Fruit fly (Drosophila melanogaster) whole organism, wandering third instar larva: ENCODE results near the gene mon2.

Experiments
- CG9705 ChIP-seq: fragments of 200-800 bp; sonication (Bioruptor generic); optimal IDR thresholded peaks from 2 replicates; lab custom pipeline; 2018; ENCODE audit warnings: missing biosample characterization, mild to moderate bottlenecking, missing genetic modification characterization
- CrebA ChIP-seq: fragments of 200-800 bp; sonication (Bioruptor generic); optimal IDR thresholded peaks from 2 replicates; lab custom pipeline; 2016; ENCODE audit warnings: missing biosample characterization, mild to moderate bottlenecking, missing genetic modification characterization, borderline replicate concordance
- Dfd ChIP-seq: fragments of >200 bp; optimal IDR thresholded peaks from 2 replicates; lab custom pipeline; 2017; ENCODE audit warnings: missing biosample characterization, missing genetic modification characterization
- Dif ChIP-seq: fragments of 200-275, 200-300 bp; sonication (Bioruptor generic); optimal IDR thresholded peaks from 2 replicates; lab custom pipeline; 2018; ENCODE audit warnings: missing biosample characterization, missing genetic modification characterization; ENCODE audit not compliant: partially characterized antibody
- HLH106 ChIP-seq: fragments of 200-800 bp; optimal IDR thresholded peaks from 3 replicates; lab custom pipeline; 2019; ENCODE audit warnings: missing biosample characterization, mild to moderate bottlenecking, missing genetic modification characterization, moderate library complexity
- Hnf4 ChIP-seq: fragments of 200-800 bp; sonication (Bioruptor generic); optimal IDR thresholded peaks from 2 replicates; lab custom pipeline; 2016; ENCODE audit warnings: missing biosample characterization, mild to moderate bottlenecking, missing genetic modification characterization
- Hr78 ChIP-seq: fragments of >200 bp; optimal IDR thresholded peaks from 2 replicates; lab custom pipeline; 2017; ENCODE audit warnings: missing biosample characterization, missing genetic modification characterization
- Hr83 ChIP-seq: fragments of 200-300 bp; sonication (Bioruptor generic); optimal IDR thresholded peaks from 2 replicates; lab custom pipeline; 2016; ENCODE audit warnings: missing biosample characterization, mild to moderate bottlenecking, missing genetic modification characterization, moderate library complexity; ENCODE audit not compliant: poor library complexity, severe bottlenecking
- Jra ChIP-seq: sonication (Bioruptor generic); optimal IDR thresholded peaks from 2 replicates; lab custom pipeline; 2016; ENCODE audit warnings: missing biosample characterization, missing genetic modification characterization
- Mio ChIP-seq: sonication (Bioruptor generic); optimal IDR thresholded peaks from 2 replicates; lab custom pipeline; 2016; ENCODE audit warnings: missing biosample characterization, missing genetic modification characterization
- Myc ChIP-seq: fragments of >200 bp; optimal IDR thresholded peaks from 2 replicates; lab custom pipeline; 2017
- N ChIP-seq: fragments of >200 bp; optimal IDR thresholded peaks from 2 replicates; lab custom pipeline; 2018; ENCODE audit warnings: missing biosample characterization, missing external identifiers, missing genetic modification characterization
- OdsH ChIP-seq: fragments of 200-800 bp; sonication (Bioruptor generic); optimal IDR thresholded peaks from 2 replicates; lab custom pipeline; 2016; ENCODE audit warnings: missing biosample characterization, mild to moderate bottlenecking, missing genetic modification characterization
- Rel ChIP-seq, 2 experiments: fragments of 200-800 bp; sonication (Bioruptor generic) in 1 of 2; optimal IDR thresholded peaks; 2 replicates in 1 of 2; 3 replicates in 1 of 2; lab custom pipeline; 2016 to 2019; ENCODE audit warnings: mild to moderate bottlenecking in 2 of 2, missing biosample characterization in 2 of 2, missing genetic modification characterization in 2 of 2, moderate library complexity in 1 of 2
- Sp1 ChIP-seq: fragments of 200-800 bp; sonication (Bioruptor generic); optimal IDR thresholded peaks from 3 replicates; lab custom pipeline; 2019; ENCODE audit warnings: missing biosample characterization, mild to moderate bottlenecking, missing genetic modification characterization, moderate library complexity
- Vsx2 ChIP-seq: fragments of 200-300, 225-300 bp; sonication (Bioruptor generic); optimal IDR thresholded peaks from 2 replicates; lab custom pipeline; 2018; ENCODE audit warnings: missing biosample characterization, missing genetic modification characterization; ENCODE audit not compliant: partially characterized antibody
- br ChIP-seq: fragments of 200-800 bp; sonication (Bioruptor generic); optimal IDR thresholded peaks from 2 replicates; lab custom pipeline; 2016; ENCODE audit warnings: missing biosample characterization, missing genetic modification characterization
- brk ChIP-seq: fragments of 200-800 bp; sonication (Bioruptor generic); optimal IDR thresholded peaks from 2 replicates; lab custom pipeline; 2016; ENCODE audit warnings: missing biosample characterization, mild to moderate bottlenecking, missing genetic modification characterization
- dl ChIP-seq, 2 experiments: fragments of 175-275, 200-275 bp in 1 of 2; fragments of 200-275 bp in 1 of 2; sonication (Bioruptor generic); optimal IDR thresholded peaks; lab custom pipeline; 2018; ENCODE audit warnings: mild to moderate bottlenecking in 2 of 2, missing biosample characterization in 2 of 2, missing genetic modification characterization in 2 of 2, moderate library complexity in 2 of 2; ENCODE audit not compliant: partially characterized antibody in 2 of 2, insufficient read depth in 1 of 2
- dmrt93B ChIP-seq: fragments of 200-800 bp; sonication (Bioruptor generic); optimal IDR thresholded peaks from 2 replicates; lab custom pipeline; 2018; ENCODE audit warnings: missing biosample characterization, mild to moderate bottlenecking, missing genetic modification characterization
- dsf ChIP-seq: sonication (Bioruptor generic); optimal IDR thresholded peaks from 2 replicates; lab custom pipeline; 2016; ENCODE audit warnings: missing biosample characterization, missing genetic modification characterization, borderline replicate concordance
- ey ChIP-seq: fragments of 200-800 bp; sonication (Bioruptor generic); optimal IDR thresholded peaks from 2 replicates; lab custom pipeline; 2016; ENCODE audit warnings: missing biosample characterization, missing genetic modification characterization
- foxo ChIP-seq, 2 experiments: fragments of 200-800 bp; sonication (Bioruptor generic); optimal IDR thresholded peaks; 2 replicates in 1 of 2; 3 replicates in 1 of 2; lab custom pipeline; 2016 to 2017; ENCODE audit warnings: missing biosample characterization in 2 of 2, missing genetic modification characterization in 2 of 2
- fru ChIP-seq: fragments of 200-800 bp; sonication (Bioruptor generic); optimal IDR thresholded peaks from 3 replicates; lab custom pipeline; 2016; ENCODE audit warnings: missing biosample characterization, mild to moderate bottlenecking, missing genetic modification characterization
- h ChIP-seq: fragments of 200-800 bp; sonication (Bioruptor generic); optimal IDR thresholded peaks from 3 replicates; lab custom pipeline; 2016; ENCODE audit warnings: missing biosample characterization, mild to moderate bottlenecking, missing genetic modification characterization
- jim ChIP-seq: fragments of 175-275, 200-325 bp; sonication (Bioruptor generic); optimal IDR thresholded peaks from 2 replicates; lab custom pipeline; 2016; ENCODE audit warnings: missing biosample characterization, mild to moderate bottlenecking, missing genetic modification characterization
- lola ChIP-seq: fragments of >200 bp; optimal IDR thresholded peaks from 2 replicates; lab custom pipeline; 2017; ENCODE audit warnings: missing biosample characterization, missing genetic modification characterization
- pan ChIP-seq: fragments of >200 bp; optimal IDR thresholded peaks from 2 replicates; lab custom pipeline; 2017
- psq ChIP-seq: fragments of 200-800 bp; sonication (Bioruptor generic); optimal IDR thresholded peaks from 3 replicates; lab custom pipeline; 2017; ENCODE audit warnings: missing biosample characterization, mild to moderate bottlenecking, missing genetic modification characterization, moderate library complexity
- sage ChIP-seq: fragments of 200-800 bp; sonication (Bioruptor generic); optimal IDR thresholded peaks from 2 replicates; lab custom pipeline; 2016; ENCODE audit warnings: missing biosample characterization, mild to moderate bottlenecking, missing genetic modification characterization
- tai ChIP-seq: sonication (Bioruptor generic); optimal IDR thresholded peaks from 2 replicates; lab custom pipeline; 2016; ENCODE audit warnings: missing biosample characterization, missing genetic modification characterization
- woc ChIP-seq: sonication (Bioruptor generic); optimal IDR thresholded peaks from 2 replicates; lab custom pipeline; 2016; ENCODE audit warnings: missing biosample characterization, mild to moderate bottlenecking, missing genetic modification characterization

The mon2 gene

dm6 chr2L:8145067-8145808 lies 21.4 kb upstream of the mon2 start, which contains the start of the genes CG42763 and CG43394:
TSS of gene CG42763 (minus strand) at chr2L:8145107.
TSS of gene CG43394 (plus strand) at chr2L:8145758.
- TF ChIP-seq tai (peak; percentile 15), lola (GFP tag; lab: Kevin White, UChicago) (no peak), dl (GFP tag; optimal IDR thresholded peaks at IDR 0.05; lab: Kevin White, UChicago; ENCODE audit: insufficient read depth in 1 of 2, partially characterized antibody in 2 of 2) (no peak), woc (GFP tag; lab: Kevin White, UChicago) (peak; percentile 9), Myc (lab: Kevin White, UChicago) (no peak)
- TF ChIP-seq, all 38 proteins: peak for 2

dm6 chr2L:8143947-8144346 lies 20.1 kb upstream of the mon2 start, which contains the start of gene CG42762:
TSS of gene CG42762 (minus strand) at chr2L:8144047.
- TF ChIP-seq Vsx2 (GFP tag; lab: Kevin White, UChicago) = no peak
- TF ChIP-seq Mio (GFP tag; lab: Kevin White, UChicago) = no peak
- TF ChIP-seq CrebA (GFP tag; lab: Kevin White, UChicago) = no peak
- TF ChIP-seq CG9705 (GFP tag; lab: Kevin White, UChicago) = no peak
- no peak for TF ChIP-seq dl (GFP tag; optimal IDR thresholded peaks at IDR 0.05; lab: Kevin White, UChicago; ENCODE audit: insufficient read depth in 1 of 2, partially characterized antibody in 2 of 2)
- TF ChIP-seq Jra (GFP tag; lab: Kevin White, UChicago) = no peak
- no peak for TF ChIP-seq N (GFP tag; lab: Kevin White, UChicago)
- TF ChIP-seq h (GFP tag; lab: Kevin White, UChicago) = no peak

DNA sequence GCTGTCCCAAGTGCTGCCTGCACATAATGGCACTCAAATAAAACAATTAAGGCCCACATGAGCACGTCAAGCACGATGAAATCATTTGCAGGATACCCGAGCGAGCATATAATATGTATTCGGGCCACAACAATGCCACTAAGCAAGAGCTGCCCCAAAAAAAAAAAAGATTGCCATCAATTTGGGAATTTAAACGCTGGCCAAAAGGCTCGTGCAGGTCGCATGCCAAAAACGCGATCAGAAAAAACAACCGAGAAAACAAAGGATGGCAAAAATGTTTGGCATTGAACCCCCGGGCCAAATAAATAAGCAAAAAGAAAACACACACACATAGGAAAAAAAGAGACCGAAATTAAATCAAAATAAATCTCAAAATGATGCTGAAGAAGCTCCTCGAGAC lies 18.9 kb upstream of the mon2 start:
- TF ChIP-seq Myc (lab: Kevin White, UChicago) = no peak
- TF ChIP-seq Rel (GFP tag; optimal IDR thresholded peaks at IDR 0.05; lab: Kevin White, UChicago) = peak; percentile 78
- no peak for TF ChIP-seq Rel (tag; optimal IDR thresholded peaks at IDR 0.05; lab: Kevin White, UChicago)
- TF ChIP-seq br (GFP tag; lab: Kevin White, UChicago) = no peak
- TF ChIP-seq dmrt93B = no peak
- TF ChIP-seq psq (GFP tag; lab: Kevin White, UChicago) = peak; percentile 13
- no peak for TF ChIP-seq foxo (GFP tag; optimal IDR thresholded peaks at IDR 0.05; lab: Kevin White, UChicago)
- no peak for TF ChIP-seq Hr83
- TF ChIP-seq CrebA (GFP tag; lab: Kevin White, UChicago) = no peak
- peak; percentile 8 for TF ChIP-seq Vsx2 (GFP tag; lab: Kevin White, UChicago)
- TF ChIP-seq jim (GFP tag; lab: Kevin White, UChicago) = no peak
- TF ChIP-seq tai = no peak
- TF ChIP-seq sage = no peak
- TF ChIP-seq Sp1 (GFP tag; lab: Kevin White, UChicago) = no peak
- TF ChIP-seq, all 38 proteins: peak for 3

- no peak for TF ChIP-seq Dif
- no peak for TF ChIP-seq brk (GFP tag; lab: Kevin White, UChicago)
- no peak for TF ChIP-seq lola (GFP tag; lab: Kevin White, UChicago)
- no peak for TF ChIP-seq dsf (GFP tag; lab: Kevin White, UChicago)
- no peak for TF ChIP-seq Dfd (GFP tag; lab: Kevin White, UChicago)
- TF ChIP-seq HLH106 (tag; lab: Kevin White, UChicago) = no peak
- no peak for TF ChIP-seq psq (GFP tag; lab: Kevin White, UChicago)
- no peak for TF ChIP-seq fru (GFP tag; lab: Kevin White, UChicago)
- no peak for TF ChIP-seq Vsx2 (GFP tag; lab: Kevin White, UChicago)
- no peak for TF ChIP-seq OdsH (GFP tag; lab: Kevin White, UChicago)
Observed at dm6 chr2L:8133772-8134386, 10.1 kb upstream of the mon2 start.

dm6 chr2L:8130729-8131128 lies 6.9 kb upstream of the mon2 start:
- TF ChIP-seq Myc (lab: Kevin White, UChicago) = no peak
- no peak for TF ChIP-seq dl (GFP tag; optimal IDR thresholded peaks at IDR 0.05; lab: Kevin White, UChicago; ENCODE audit: insufficient read depth in 1 of 2, partially characterized antibody in 2 of 2)
- no peak for TF ChIP-seq jim (GFP tag; lab: Kevin White, UChicago)
- TF ChIP-seq OdsH (GFP tag; lab: Kevin White, UChicago) = no peak
- TF ChIP-seq woc (GFP tag; lab: Kevin White, UChicago) = no peak
- no peak for TF ChIP-seq Vsx2 (GFP tag; lab: Kevin White, UChicago)
- TF ChIP-seq Hr83 = no peak
- TF ChIP-seq Hr78 = no peak
- no peak for TF ChIP-seq fru (GFP tag; lab: Kevin White, UChicago)
- TF ChIP-seq h (GFP tag; lab: Kevin White, UChicago) = no peak
- TF ChIP-seq Hnf4 (GFP tag; lab: Kevin White, UChicago) = no peak
- no peak for TF ChIP-seq dsf (GFP tag; lab: Kevin White, UChicago)
- TF ChIP-seq pan (lab: Kevin White, UChicago) = no peak
- no peak for TF ChIP-seq Mio (GFP tag; lab: Kevin White, UChicago)
- TF ChIP-seq ey (GFP tag; lab: Kevin White, UChicago) = no peak
- no peak for TF ChIP-seq lola (GFP tag; lab: Kevin White, UChicago)
- no peak for TF ChIP-seq N (GFP tag; lab: Kevin White, UChicago)
- no peak for TF ChIP-seq sage
- TF ChIP-seq, all 38 proteins: peak for 0
